Worm (Caenorhabditis elegans): ENCODE measurements around the gene gst-15.

ce11 chrII:13611186-13611585, 1.8 kb downstream of the gst-15 start, which contains the start of gene gst-24:
- TF ChIP-seq irx-1 (tag; optimal IDR thresholded peaks at IDR 0.05) (no peak), lin-13 (GFP tag; optimal IDR thresholded peaks at IDR 0.05) (no peak), nhr-77 (tag; optimal IDR thresholded peaks at IDR 0.05) (peak; percentile 61), egl-27 (tag; optimal IDR thresholded peaks at IDR 0.05) (no peak), skn-1 (tag; optimal IDR thresholded peaks at IDR 0.05) (no peak), pag-3 (tag; optimal IDR thresholded peaks at IDR 0.05; ENCODE audit: borderline replicate concordance, insufficient read depth) (no peak), lin-15B (tag; optimal IDR thresholded peaks at IDR 0.05) (no peak), snpc-4 (tag; optimal IDR thresholded peaks at IDR 0.05) (no peak), ztf-4 (tag; optimal IDR thresholded peaks at IDR 0.05) (no peak), pqm-1 (tag; optimal IDR thresholded peaks at IDR 0.05) (no peak), egl-13 (tag; optimal IDR thresholded peaks at IDR 0.05) (no peak), tbx-2 (tag; optimal IDR thresholded peaks at IDR 0.05) (no peak), fos-1 (tag; optimal IDR thresholded peaks at IDR 0.05) (no peak)
